Worm (Caenorhabditis elegans): ENCODE data around the gene emb-8.

ce11 chrIII:5165211-5165610 lies 34.3 kb downstream of the emb-8 start, which contains the start of gene T10F2.2:
- TF ChIP-seq lin-39 (tag; optimal IDR thresholded peaks at IDR 0.05) (no peak), lin-13 (GFP tag; optimal IDR thresholded peaks at IDR 0.05) (no peak), mbf-1 (tag; optimal IDR thresholded peaks at IDR 0.05) (no peak)
